Worm (Caenorhabditis elegans) whole organism, young adult: ENCODE results near the gene gcsh-1.

Experiments used
- B0035.1 ChIP-seq: sonication (generic microtip); optimal IDR thresholded peaks from 2 replicates; lab custom pipeline; 2016; ENCODE audit warnings: missing genetic modification characterization, mild to moderate bottlenecking, missing compliant biosample characterization, missing genotype, missing genetic modification reagents
- B0336.3 ChIP-seq: fragments of 200-800 bp; sonication (Bioruptor generic); IDR thresholded peaks from 2 replicates; pipeline ENCODE4 v1.3.6; 2022; ENCODE audit warnings: missing genetic modification characterization, missing compliant biosample characterization
- D2030.7 ChIP-seq: fragments of 200-800 bp; sonication (Bioruptor generic); IDR thresholded peaks from 2 replicates; pipeline ENCODE4 v1.3.6; 2022; ENCODE audit warnings: missing genetic modification reagents, missing genetic modification characterization, missing compliant biosample characterization
- F10E7.11 ChIP-seq: sonication (generic microtip); optimal IDR thresholded peaks from 2 replicates; lab custom pipeline; 2017; ENCODE audit warnings: mild to moderate bottlenecking, missing genetic modification characterization, moderate library complexity, missing compliant biosample characterization
- F22D6.2 ChIP-seq: sonication (generic microtip); optimal IDR thresholded peaks from 2 replicates; lab custom pipeline; 2016; ENCODE audit warnings: mild to moderate bottlenecking, missing genetic modification characterization, missing compliant biosample characterization
- F33H1.4 ChIP-seq: fragments of 200-800 bp; sonication (Bioruptor generic); IDR thresholded peaks from 2 replicates; pipeline ENCODE4 v1.3.6; 2022; ENCODE audit warnings: missing genetic modification reagents, missing genetic modification characterization, missing compliant biosample characterization
- F49E8.2 ChIP-seq: sonication (generic microtip); optimal IDR thresholded peaks from 3 replicates; lab custom pipeline; 2017; ENCODE audit warnings: missing genetic modification characterization, mild to moderate bottlenecking, missing compliant biosample characterization, antibody characterized with exemption, moderate library complexity; ENCODE audit not compliant: insufficient read depth
- F52B5.7 ChIP-seq: sonication (generic microtip); optimal IDR thresholded peaks from 2 replicates; lab custom pipeline; 2016; ENCODE audit warnings: mild to moderate bottlenecking, missing genetic modification characterization, missing compliant biosample characterization
- K11D2.4 ChIP-seq: fragments of 200-800 bp; sonication (Bioruptor generic); IDR thresholded peaks from 2 replicates; pipeline ENCODE4 v1.3.6; 2022; ENCODE audit warnings: missing genetic modification reagents, missing genetic modification characterization, missing compliant biosample characterization
- Y53F4B.3 ChIP-seq: fragments of 200-800 bp; sonication (Bioruptor generic); IDR thresholded peaks from 2 replicates; pipeline ENCODE4 v1.3.6; 2022; ENCODE audit warnings: missing genetic modification reagents, missing genetic modification characterization, missing compliant biosample characterization
- Y53G8AR.9 ChIP-seq: fragments of 200-800 bp; sonication (Bioruptor generic); conservative IDR thresholded peaks from 2 replicates; pipeline ENCODE4 v1.3.6; 2022; ENCODE audit warnings: missing genetic modification reagents, missing genetic modification characterization, missing compliant biosample characterization
- Y67H2A.10 ChIP-seq: fragments of 200-800 bp; sonication (Bioruptor generic); conservative IDR thresholded peaks from 2 replicates; pipeline ENCODE4 v1.3.6; 2022; ENCODE audit warnings: missing genetic modification reagents, missing genetic modification characterization, missing compliant biosample characterization
- Y79H2A.3 ChIP-seq: fragments of 200-800 bp; sonication (Bioruptor generic); conservative IDR thresholded peaks from 2 replicates; pipeline ENCODE4 v1.3.6; 2022; ENCODE audit warnings: missing genetic modification reagents, missing genetic modification characterization, missing compliant biosample characterization
- Y95B8A.8 ChIP-seq: fragments of 200-800 bp; sonication (Bioruptor generic); IDR thresholded peaks from 2 replicates; pipeline ENCODE4 v1.3.6; 2022; ENCODE audit warnings: missing genetic modification reagents, missing genetic modification characterization, missing compliant biosample characterization
- ZK185.1 ChIP-seq: sonication (generic microtip); optimal IDR thresholded peaks from 2 replicates; lab custom pipeline; 2016; ENCODE audit warnings: mild to moderate bottlenecking, missing genetic modification characterization, missing compliant biosample characterization; ENCODE audit not compliant: poor library complexity, severe bottlenecking
- akir-1 ChIP-seq: fragments of 200-800 bp; sonication (Bioruptor generic); optimal IDR thresholded peaks from 2 replicates; lab custom pipeline; 2018; ENCODE audit warnings: mild to moderate bottlenecking, missing genetic modification characterization, moderate library complexity, missing compliant biosample characterization
- ama-1 ChIP-seq, 3 experiments: fragments of 150-350 bp in 1 of 3; sonication (generic microtip) in 2 of 3; optimal IDR thresholded peaks; 2 replicates each; lab custom pipeline; 2014 to 2018; ENCODE audit warnings: missing biosample characterization in 2 of 3, missing genetic modification characterization in 2 of 3, missing genetic modification reagents in 2 of 3
- attf-3 ChIP-seq: fragments of 200-800 bp; sonication (Bioruptor generic); conservative IDR thresholded peaks from 2 replicates; pipeline ENCODE4 v1.3.6; 2022; ENCODE audit warnings: missing genetic modification reagents, missing genetic modification characterization, missing compliant biosample characterization
- bed-1 ChIP-seq: fragments of 200-800 bp; sonication (Bioruptor generic); IDR thresholded peaks from 2 replicates; pipeline ENCODE4 v1.3.6; 2022; ENCODE audit warnings: missing genetic modification reagents, missing genetic modification characterization, missing compliant biosample characterization
- bed-2 ChIP-seq: fragments of 200-800 bp; sonication (Bioruptor generic); IDR thresholded peaks from 2 replicates; pipeline ENCODE4 v1.3.6; 2022; ENCODE audit warnings: missing genetic modification reagents, missing genetic modification characterization, missing compliant biosample characterization
- ccch-3 ChIP-seq: fragments of 200-800 bp; sonication (Bioruptor generic); optimal IDR thresholded peaks from 2 replicates; lab custom pipeline; 2018; ENCODE audit warnings: mild to moderate bottlenecking, missing genetic modification characterization, missing compliant biosample characterization
- ceh-100 ChIP-seq: fragments of 200-800 bp; sonication (Bioruptor generic); IDR thresholded peaks from 2 replicates; pipeline ENCODE4 v1.3.6; 2022; ENCODE audit warnings: missing genetic modification reagents, missing genetic modification characterization, missing compliant biosample characterization
- ceh-27 ChIP-seq: fragments of 200-800 bp; sonication (Bioruptor generic); optimal IDR thresholded peaks from 2 replicates; lab custom pipeline; 2018; ENCODE audit warnings: mild to moderate bottlenecking, missing genetic modification characterization, moderate library complexity, missing compliant biosample characterization
- ceh-58 ChIP-seq: fragments of 200-800 bp; sonication (Bioruptor generic); IDR thresholded peaks from 2 replicates; pipeline ENCODE4 v1.3.6; 2022; ENCODE audit warnings: missing genetic modification characterization, missing compliant biosample characterization
- chd-7 ChIP-seq: sonication (generic microtip); optimal IDR thresholded peaks from 2 replicates; lab custom pipeline; 2016; ENCODE audit warnings: mild to moderate bottlenecking, missing genetic modification characterization, moderate library complexity, missing compliant biosample characterization
- egl-44 ChIP-seq: fragments of 200-800 bp; sonication (Bioruptor generic); IDR thresholded peaks from 2 replicates; pipeline ENCODE4 v1.3.6; 2022; ENCODE audit warnings: missing genetic modification reagents, missing genetic modification characterization, missing compliant biosample characterization
- ekl-4 ChIP-seq: fragments of 200-800 bp; sonication (Bioruptor generic); IDR thresholded peaks from 2 replicates; pipeline ENCODE4 v1.3.6; 2022; ENCODE audit warnings: missing genetic modification reagents, missing genetic modification characterization, missing compliant biosample characterization
- gei-17 ChIP-seq: fragments of 200-800 bp; sonication (Bioruptor generic); optimal IDR thresholded peaks from 2 replicates; lab custom pipeline; 2018; ENCODE audit warnings: mild to moderate bottlenecking, missing genetic modification characterization, missing compliant biosample characterization
- hlh-12 ChIP-seq: sonication (generic microtip); optimal IDR thresholded peaks from 2 replicates; lab custom pipeline; 2016; ENCODE audit warnings: missing genetic modification characterization, missing compliant biosample characterization
- hlh-26 ChIP-seq: fragments of 200-800 bp; sonication (Bioruptor generic); conservative IDR thresholded peaks from 2 replicates; pipeline ENCODE4 v1.3.6; 2022; ENCODE audit warnings: missing genetic modification reagents, missing genetic modification characterization, missing compliant biosample characterization
- lin-54 ChIP-seq: fragments of 200-800 bp; sonication (Bioruptor generic); optimal IDR thresholded peaks from 2 replicates; lab custom pipeline; 2018; ENCODE audit warnings: mild to moderate bottlenecking, missing genetic modification characterization, missing compliant biosample characterization
- lsl-1 ChIP-seq: fragments of 200-800 bp; sonication (Bioruptor generic); optimal IDR thresholded peaks from 2 replicates; lab custom pipeline; 2018; ENCODE audit warnings: mild to moderate bottlenecking, missing genetic modification characterization, moderate library complexity, missing compliant biosample characterization
- mes-4 ChIP-seq: sonication (generic microtip); optimal IDR thresholded peaks from 2 replicates; lab custom pipeline; 2016; ENCODE audit warnings: missing genotype, missing genetic modification characterization, missing compliant biosample characterization
- nhr-179 ChIP-seq: sonication (generic microtip); optimal IDR thresholded peaks from 2 replicates; lab custom pipeline; 2016; ENCODE audit warnings: mild to moderate bottlenecking, missing genetic modification characterization, missing compliant biosample characterization
- nhr-80 ChIP-seq: sonication (generic microtip); optimal IDR thresholded peaks from 2 replicates; lab custom pipeline; 2016; ENCODE audit warnings: missing genetic modification characterization, missing compliant biosample characterization
- nhr-90 ChIP-seq: sonication (generic microtip); optimal IDR thresholded peaks from 2 replicates; lab custom pipeline; 2016; ENCODE audit warnings: missing genotype, mild to moderate bottlenecking, missing genetic modification characterization, missing compliant biosample characterization
- pbrm-1 ChIP-seq: fragments of 200-800 bp; sonication (Bioruptor generic); IDR thresholded peaks from 2 replicates; pipeline ENCODE4 v1.3.6; 2022; ENCODE audit warnings: missing genetic modification reagents, missing genetic modification characterization, missing compliant biosample characterization
- sea-2 ChIP-seq: fragments of 200-800 bp; sonication (Bioruptor generic); IDR thresholded peaks from 2 replicates; pipeline ENCODE4 v1.3.6; 2022; ENCODE audit warnings: missing genetic modification characterization, missing compliant biosample characterization
- snpc-1.3 ChIP-seq: sonication (generic microtip); optimal IDR thresholded peaks from 2 replicates; lab custom pipeline; 2017; ENCODE audit warnings: missing genetic modification characterization, mild to moderate bottlenecking, missing compliant biosample characterization, antibody characterized with exemption, moderate library complexity, missing genotype, missing genetic modification reagents; ENCODE audit not compliant: insufficient read depth
- snpc-4 ChIP-seq, 5 experiments: fragments of 150-350 bp in 1 of 5; sonication (generic microtip) in 4 of 5; optimal IDR thresholded peaks; 2 replicates each; lab custom pipeline; 2014 to 2018; ENCODE audit warnings: missing genetic modification characterization in 5 of 5, missing biosample characterization in 3 of 5, antibody characterized with exemption in 2 of 5, mild to moderate bottlenecking in 2 of 5, missing compliant biosample characterization in 2 of 5, missing genotype in 2 of 5, moderate library complexity in 2 of 5, missing genetic modification reagents in 1 of 5
- somi-1 ChIP-seq: fragments of 200-800 bp; sonication (Bioruptor generic); optimal IDR thresholded peaks from 2 replicates; lab custom pipeline; 2018; ENCODE audit warnings: mild to moderate bottlenecking, missing genetic modification characterization, missing compliant biosample characterization
- tbp1 ChIP-seq: fragments of 200-800 bp; sonication (Bioruptor generic); optimal IDR thresholded peaks from 2 replicates; lab custom pipeline; 2018; ENCODE audit warnings: mild to moderate bottlenecking, missing genetic modification characterization, missing compliant biosample characterization
- tlf-1 ChIP-seq: fragments of 200-800 bp; sonication (Bioruptor generic); optimal IDR thresholded peaks from 2 replicates; lab custom pipeline; 2018; ENCODE audit warnings: mild to moderate bottlenecking, missing genetic modification characterization, missing compliant biosample characterization
- zfh-2 ChIP-seq: fragments of 200-800 bp; sonication (Bioruptor generic); conservative IDR thresholded peaks from 2 replicates; pipeline ENCODE4 v1.3.6; 2022; ENCODE audit warnings: missing genetic modification reagents, missing genetic modification characterization, missing compliant biosample characterization
- zim-3 ChIP-seq: sonication (generic microtip); optimal IDR thresholded peaks from 2 replicates; lab custom pipeline; 2017; ENCODE audit warnings: mild to moderate bottlenecking, missing genetic modification characterization, moderate library complexity, missing compliant biosample characterization
- ztf-28 ChIP-seq: fragments of 200-800 bp; sonication (Bioruptor generic); IDR thresholded peaks from 2 replicates; pipeline ENCODE4 v1.3.6; 2022; ENCODE audit warnings: missing genetic modification reagents, missing genetic modification characterization, missing compliant biosample characterization

Gene gcsh-1

ce11 chrX:14478743-14479428 lies 36.0 kb downstream of the gcsh-1 start, which contains the start of gene M163.11:
Gene M163.11 (plus strand): TSS chrX:14479378.
- peak; percentile 61 for TF ChIP-seq mes-4 (tag; lab: Kevin White, UChicago)
- peak; percentile 63 for TF ChIP-seq snpc-1.3 (tag; lab: Kevin White, UChicago)
- no peak for TF ChIP-seq ama-1 (optimal IDR thresholded peaks at IDR 0.05; lab: Kevin White, UChicago)
- peak; percentile 42 to 92 for TF ChIP-seq ama-1 (GFP tag; optimal IDR thresholded peaks at IDR 0.05; lab: Kevin White, UChicago)
- TF ChIP-seq akir-1 (GFP tag; lab: Kevin White, UChicago) = no peak
- TF ChIP-seq B0336.3 (GFP tag; lab: Robert Waterston, UW) = no peak
- peak; percentile 46 for TF ChIP-seq lin-54
- peak; percentile 57 for TF ChIP-seq zim-3 (tag; lab: Kevin White, UChicago)
- no peak for TF ChIP-seq Y53F4B.3 (GFP tag; lab: Robert Waterston, UW)
- no peak for TF ChIP-seq lsl-1 (GFP tag; lab: Kevin White, UChicago)
- peak; percentile 40 for TF ChIP-seq F49E8.2
- 0 out of 2 replicates have a peak, but pooled peaks have one; percentile 46 for TF ChIP-seq egl-44 (GFP tag; lab: Robert Waterston, UW)
- TF ChIP-seq hlh-26 (GFP tag; lab: Robert Waterston, UW) = no peak
- TF ChIP-seq F33H1.4 = no peak
- TF ChIP-seq hlh-12 = peak; percentile 44
- TF ChIP-seq tbp1 (GFP tag; lab: Kevin White, UChicago) = peak; percentile 91
- TF ChIP-seq ekl-4 (GFP tag; lab: Robert Waterston, UW) = 0 out of 2 replicates have a peak, but pooled peaks have one; percentile 55
- peak; percentile 57 for TF ChIP-seq snpc-4 (GFP tag; optimal IDR thresholded peaks at IDR 0.05; lab: Kevin White, UChicago)
- TF ChIP-seq snpc-4 (tag; optimal IDR thresholded peaks at IDR 0.05; lab: Kevin White, UChicago) = peak; percentile 8 to 78 (median 44)
- TF ChIP-seq nhr-179 = no peak
- no peak for TF ChIP-seq Y67H2A.10 (GFP tag; lab: Robert Waterston, UW)
- TF ChIP-seq ZK185.1 (tag; lab: Kevin White, UChicago) = peak; percentile 87
- TF ChIP-seq chd-7 = peak; percentile 61
- TF ChIP-seq nhr-80 (tag; lab: Kevin White, UChicago) = peak; percentile 8
- TF ChIP-seq zfh-2 (GFP tag; lab: Robert Waterston, UW) = no peak
- no peak for TF ChIP-seq bed-1 (GFP tag; lab: Robert Waterston, UW)
- no peak for TF ChIP-seq ztf-28 (GFP tag; lab: Robert Waterston, UW)
- no peak for TF ChIP-seq ccch-3 (GFP tag; lab: Kevin White, UChicago)
- TF ChIP-seq gei-17 = no peak
- no peak for TF ChIP-seq ceh-100 (GFP tag; lab: Robert Waterston, UW)
- 0 out of 2 replicates have a peak, but pooled peaks have one; percentile 17 for TF ChIP-seq attf-3
- TF ChIP-seq Y79H2A.3 = no peak
- no peak for TF ChIP-seq ceh-27
- no peak for TF ChIP-seq F52B5.7 (tag; lab: Kevin White, UChicago)
- TF ChIP-seq nhr-90 = peak; percentile 86
- TF ChIP-seq F10E7.11 = no peak
- TF ChIP-seq Y53G8AR.9 = no peak
- no peak for TF ChIP-seq K11D2.4 (GFP tag; lab: Robert Waterston, UW)
- no peak for TF ChIP-seq F22D6.2
- TF ChIP-seq ceh-58 (GFP tag; lab: Robert Waterston, UW) = no peak
- TF ChIP-seq tlf-1 = peak; percentile 15
- TF ChIP-seq B0035.1 (tag; lab: Kevin White, UChicago) = peak; percentile 43
- TF ChIP-seq bed-2 (GFP tag; lab: Robert Waterston, UW) = no peak
- no peak for TF ChIP-seq sea-2 (GFP tag; lab: Robert Waterston, UW)
- peak; percentile 76 for TF ChIP-seq pbrm-1 (GFP tag; lab: Robert Waterston, UW)
- TF ChIP-seq D2030.7 (GFP tag; lab: Robert Waterston, UW) = peak; percentile 69
- no peak for TF ChIP-seq somi-1
- no peak for TF ChIP-seq Y95B8A.8 (GFP tag; lab: Robert Waterston, UW)
